Fruit fly (Drosophila melanogaster) whole organism, embryonic: Measurements from ENCODE around the gene Mur2B.
A peak's percentile ranks its signal among the peaks of the same experiment; 100 is the strongest.

Source experiments
- Abd-B ChIP-seq: fragments of 200-800 bp; sonication (Bioruptor generic); optimal IDR thresholded peaks from 2 replicates; lab custom pipeline; 2018; ENCODE audit warnings: missing biosample characterization, mild to moderate bottlenecking, missing genetic modification characterization, moderate library complexity
- Blimp-1 ChIP-seq: fragments of 200-800 bp; sonication (Bioruptor generic); optimal IDR thresholded peaks from 3 replicates; lab custom pipeline; 2018; ENCODE audit warnings: missing biosample characterization, missing genetic modification characterization, mild to moderate bottlenecking, moderate library complexity, missing genetic modification reagents
- CG13424 ChIP-seq: fragments of 200-800 bp; sonication (Bioruptor generic); optimal IDR thresholded peaks from 2 replicates; lab custom pipeline; 2019; ENCODE audit warnings: missing biosample characterization, mild to moderate bottlenecking, missing genetic modification characterization, moderate library complexity
- CG13775 ChIP-seq: fragments of 200-800 bp; sonication (Bioruptor generic); optimal IDR thresholded peaks from 3 replicates; lab custom pipeline; 2017; ENCODE audit warnings: missing biosample characterization, mild to moderate bottlenecking, missing genetic modification characterization
- CG14014 ChIP-seq: fragments of 200-800 bp; sonication (Bioruptor generic); IDR thresholded peaks from 2 replicates; pipeline ENCODE4 v1.3.6; 2022; ENCODE audit warnings: missing biosample characterization, missing genetic modification characterization
- CG14965 ChIP-seq: fragments of 200-800 bp; sonication (Bioruptor generic); optimal IDR thresholded peaks from 2 replicates; lab custom pipeline; 2016; ENCODE audit warnings: missing biosample characterization, missing genetic modification characterization, borderline replicate concordance
- CG17361 ChIP-seq: fragments of 200-800 bp; sonication (Bioruptor generic); IDR thresholded peaks from 3 replicates; pipeline ENCODE4 v1.3.6; 2022; ENCODE audit warnings: missing biosample characterization, missing genetic modification characterization
- CG17612 ChIP-seq: fragments of 200-800 bp; sonication (Bioruptor generic); IDR thresholded peaks from 2 replicates; pipeline ENCODE4 v1.3.6; 2022; ENCODE audit warnings: missing biosample characterization, missing genetic modification characterization
- CG18262 ChIP-seq: fragments of 200-800 bp; optimal IDR thresholded peaks from 3 replicates; lab custom pipeline; 2019; ENCODE audit warnings: missing biosample characterization, mild to moderate bottlenecking, missing genetic modification characterization, moderate library complexity
- CG2678 ChIP-seq: fragments of 200-800 bp; sonication (Bioruptor generic); optimal IDR thresholded peaks from 3 replicates; lab custom pipeline; 2019; ENCODE audit warnings: missing biosample characterization, mild to moderate bottlenecking, missing genetic modification characterization, moderate library complexity
- CG3281 ChIP-seq: fragments of 200-800 bp; sonication (Bioruptor generic); optimal IDR thresholded peaks from 3 replicates; lab custom pipeline; 2017; ENCODE audit warnings: missing biosample characterization, mild to moderate bottlenecking, missing genetic modification characterization
- CG42726 ChIP-seq: fragments of 200-800 bp; sonication (Bioruptor generic); IDR thresholded peaks from 2 replicates; pipeline ENCODE4 v1.3.6; 2022; ENCODE audit warnings: missing biosample characterization, missing genetic modification characterization; ENCODE audit not compliant: partially characterized antibody
- CG4328 ChIP-seq: fragments of 200-800 bp; sonication (Bioruptor generic); optimal IDR thresholded peaks from 3 replicates; lab custom pipeline; 2017; ENCODE audit warnings: missing biosample characterization, missing genetic modification reagents, missing genetic modification characterization
- CG6654 ChIP-seq: fragments of 200-800 bp; sonication (Bioruptor generic); optimal IDR thresholded peaks from 2 replicates; lab custom pipeline; 2017; ENCODE audit warnings: missing biosample characterization, mild to moderate bottlenecking, missing genetic modification characterization
- CG6683 ChIP-seq: fragments of 200-800 bp; sonication (Bioruptor generic); optimal IDR thresholded peaks from 2 replicates; lab custom pipeline; 2017; ENCODE audit warnings: missing biosample characterization, mild to moderate bottlenecking, missing genetic modification characterization, missing genetic modification reagents
- CG6813 ChIP-seq: fragments of 200-800 bp; sonication (Bioruptor generic); optimal IDR thresholded peaks from 2 replicates; lab custom pipeline; 2017; ENCODE audit warnings: missing biosample characterization, missing genetic modification characterization, mild to moderate bottlenecking, moderate library complexity, missing genetic modification reagents
- Chrac-16 ChIP-seq: fragments of 200-800 bp; sonication (Bioruptor generic); optimal IDR thresholded peaks from 3 replicates; lab custom pipeline; 2016; ENCODE audit warnings: missing biosample characterization, missing genetic modification characterization
- CkIIα-i1 ChIP-seq: fragments of 200-800 bp; sonication (Bioruptor generic); IDR thresholded peaks from 2 replicates; pipeline ENCODE4 v1.3.6; 2022; ENCODE audit warnings: missing biosample characterization, missing genetic modification characterization
- CrebB ChIP-seq: fragments of 200-800 bp; sonication (Bioruptor generic); optimal IDR thresholded peaks from 3 replicates; lab custom pipeline; 2018; ENCODE audit warnings: missing biosample characterization, mild to moderate bottlenecking, missing genetic modification characterization
- D ChIP-seq, 2 experiments: fragments of 200-800 bp in 1 of 2; fragments of >200 bp in 1 of 2; sonication (Bioruptor generic) in 1 of 2; optimal IDR thresholded peaks; 2 replicates in 1 of 2; 3 replicates in 1 of 2; lab custom pipeline; 2017; ENCODE audit warnings: mild to moderate bottlenecking in 1 of 2, missing biosample characterization in 1 of 2, missing genetic modification characterization in 1 of 2, missing genetic modification reagents in 1 of 2
- Dad ChIP-seq: fragments of 200-800 bp; sonication (Bioruptor generic); optimal IDR thresholded peaks from 3 replicates; lab custom pipeline; 2016; ENCODE audit warnings: missing biosample characterization, missing genetic modification characterization
- Dbx ChIP-seq: fragments of 200-800 bp; sonication (Bioruptor generic); IDR thresholded peaks from 3 replicates; pipeline ENCODE4 v1.3.6; 2022; ENCODE audit warnings: missing biosample characterization, missing genetic modification characterization
- Dfd ChIP-seq, 2 experiments: fragments of >200 bp; optimal IDR thresholded peaks; 2 replicates each; lab custom pipeline; 2017; ENCODE audit warnings: missing biosample characterization in 2 of 2, missing genetic modification characterization in 2 of 2
- ERR ChIP-seq: fragments of 200-800 bp; sonication (Bioruptor generic); optimal IDR thresholded peaks from 2 replicates; lab custom pipeline; 2016; ENCODE audit warnings: missing biosample characterization, missing genetic modification characterization
- GATAe ChIP-seq: fragments of 200-800 bp; sonication (Bioruptor generic); conservative IDR thresholded peaks from 2 replicates; pipeline ENCODE4 v1.3.6; 2022; ENCODE audit warnings: missing biosample characterization, missing genetic modification characterization
- H2.0 ChIP-seq: fragments of 200-800 bp; sonication (Bioruptor generic); IDR thresholded peaks from 2 replicates; pipeline ENCODE4 v1.3.6; 2022; ENCODE audit warnings: missing biosample characterization, missing genetic modification characterization
- MESR4 ChIP-seq: fragments of 200-800 bp; sonication (Bioruptor generic); optimal IDR thresholded peaks from 2 replicates; lab custom pipeline; 2018; ENCODE audit warnings: missing biosample characterization, mild to moderate bottlenecking, missing genetic modification characterization, moderate library complexity
- Mad ChIP-seq: fragments of 200-800 bp; sonication (Bioruptor generic); optimal IDR thresholded peaks from 2 replicates; lab custom pipeline; 2016; ENCODE audit warnings: missing biosample characterization, missing genetic modification characterization
- Sox102F ChIP-seq: fragments of 200-800 bp; sonication (Bioruptor generic); optimal IDR thresholded peaks from 2 replicates; lab custom pipeline; 2018; ENCODE audit warnings: missing biosample characterization, mild to moderate bottlenecking, missing genetic modification characterization, moderate library complexity
- Usf ChIP-seq: fragments of 200-800 bp; sonication (Bioruptor generic); optimal IDR thresholded peaks from 2 replicates; lab custom pipeline; 2017; ENCODE audit warnings: missing genotype, missing biosample characterization, missing genetic modification characterization
- Vsx1 ChIP-seq: fragments of 200-800 bp; sonication (Bioruptor generic); optimal IDR thresholded peaks from 2 replicates; lab custom pipeline; 2017; ENCODE audit warnings: missing biosample characterization, mild to moderate bottlenecking, missing genetic modification characterization, missing genetic modification reagents
- crc ChIP-seq: fragments of 200-800 bp; sonication (Bioruptor generic); optimal IDR thresholded peaks from 2 replicates; lab custom pipeline; 2016; ENCODE audit warnings: missing biosample characterization, missing genetic modification characterization
- ems ChIP-seq: fragments of 200-800 bp; sonication (Bioruptor generic); optimal IDR thresholded peaks from 3 replicates; lab custom pipeline; 2016; ENCODE audit warnings: missing biosample characterization, missing genetic modification characterization
- ewg ChIP-seq: fragments of 200-800 bp; sonication (Bioruptor generic); optimal IDR thresholded peaks from 3 replicates; lab custom pipeline; 2017; ENCODE audit warnings: mild to moderate bottlenecking, missing biosample characterization, missing genetic modification reagents, missing genetic modification characterization
- exex ChIP-seq: fragments of 200-800 bp; sonication (Bioruptor generic); optimal IDR thresholded peaks from 4 replicates; lab custom pipeline; 2018; ENCODE audit warnings: missing biosample characterization, mild to moderate bottlenecking, missing genetic modification characterization, moderate library complexity
- ftz-f1 ChIP-seq: fragments of 200-800 bp; sonication (Bioruptor generic); optimal IDR thresholded peaks from 2 replicates; lab custom pipeline; 2016; ENCODE audit warnings: missing biosample characterization, missing genetic modification characterization
- gce ChIP-seq: fragments of 200-800 bp; sonication (Bioruptor generic); IDR thresholded peaks from 3 replicates; pipeline ENCODE4 v1.3.6; 2022; ENCODE audit warnings: missing biosample characterization, missing genetic modification characterization
- jing ChIP-seq: fragments of 200-800 bp; sonication (Bioruptor generic); optimal IDR thresholded peaks from 2 replicates; lab custom pipeline; 2018; ENCODE audit warnings: missing biosample characterization, mild to moderate bottlenecking, missing genetic modification characterization
- lilli ChIP-seq: fragments of 200-800 bp; sonication (Bioruptor generic); optimal IDR thresholded peaks from 3 replicates; lab custom pipeline; 2016; ENCODE audit warnings: missing biosample characterization, missing genetic modification characterization
- otp ChIP-seq: fragments of 200-800 bp; sonication (Bioruptor generic); IDR thresholded peaks from 3 replicates; pipeline ENCODE4, ENCODE4 v1.3.6; 2022; ENCODE audit warnings: missing biosample characterization, missing genetic modification characterization
- pita ChIP-seq: fragments of 200-800 bp; sonication (Bioruptor generic); optimal IDR thresholded peaks from 2 replicates; lab custom pipeline; 2017; ENCODE audit warnings: missing biosample characterization, mild to moderate bottlenecking, missing genetic modification characterization
- rib ChIP-seq: fragments of 200-800 bp; sonication (Bioruptor generic); IDR thresholded peaks from 2 replicates; pipeline ENCODE4 v1.3.6; 2022; ENCODE audit warnings: missing biosample characterization, missing genetic modification characterization
- sc ChIP-seq, 3 experiments: fragments of >200 bp in 2 of 3; fragments of 200-800 bp in 1 of 3; sonication (Bioruptor generic) in 1 of 3; optimal IDR thresholded peaks; 2 replicates in 2 of 3; 3 replicates in 1 of 3; lab custom pipeline; 2017; ENCODE audit warnings: mild to moderate bottlenecking in 1 of 3, missing biosample characterization in 1 of 3, missing genetic modification characterization in 1 of 3, missing genetic modification reagents in 1 of 3
- sens ChIP-seq: fragments of 200-800 bp; sonication (Bioruptor generic); peaks from one replicate; lab custom pipeline; 2016; ENCODE audit warnings: missing biosample characterization, missing genetic modification characterization
- slbo ChIP-seq: fragments of 200-800 bp; sonication (Bioruptor generic); IDR thresholded peaks from 2 replicates; pipeline ENCODE4 v1.3.6; 2022; ENCODE audit warnings: missing biosample characterization, missing genetic modification characterization
- ssp ChIP-seq: fragments of 200-800 bp; sonication (Bioruptor generic); IDR thresholded peaks from 2 replicates; pipeline ENCODE4 v1.3.6; 2022; ENCODE audit warnings: missing biosample characterization, missing genetic modification characterization
- tx ChIP-seq: fragments of 200-800 bp; sonication (Bioruptor generic); optimal IDR thresholded peaks from 2 replicates; lab custom pipeline; 2016; ENCODE audit warnings: missing biosample characterization, missing genetic modification characterization
- zen ChIP-seq: fragments of 200-800 bp; sonication (Bioruptor generic); optimal IDR thresholded peaks from 3 replicates; lab custom pipeline; 2018; ENCODE audit warnings: missing biosample characterization, mild to moderate bottlenecking, missing genetic modification characterization, moderate library complexity
- zf30C ChIP-seq: fragments of 200-800 bp; sonication (Bioruptor generic); optimal IDR thresholded peaks from 3 replicates; lab custom pipeline; 2018; ENCODE audit warnings: missing biosample characterization, mild to moderate bottlenecking, missing genetic modification characterization
- zfh1 ChIP-seq: fragments of 200-800 bp; sonication (Bioruptor generic); IDR thresholded peaks from 3 replicates; pipeline ENCODE4 v1.3.6; 2022; ENCODE audit warnings: missing biosample characterization, missing genetic modification characterization

Gene Mur2B

DNA sequence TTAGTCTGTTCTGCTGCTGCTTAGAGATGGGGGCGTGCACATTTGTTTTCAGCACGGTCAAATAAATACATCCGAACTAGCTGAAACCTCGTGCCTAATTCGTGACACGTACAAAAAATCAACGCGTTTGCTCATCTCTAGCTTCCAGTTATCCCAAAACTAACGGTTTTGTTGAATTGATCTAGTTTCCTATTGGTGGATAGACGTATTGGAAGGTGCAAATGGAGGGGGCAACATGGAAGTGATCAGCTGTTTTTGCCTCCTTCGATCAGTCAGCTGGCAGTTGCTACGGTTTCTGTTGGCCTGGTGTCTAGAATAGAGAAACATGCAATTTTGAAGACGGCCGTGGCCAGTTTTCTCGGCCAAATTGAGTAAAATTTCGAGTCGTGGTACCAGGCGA, 151.0 kb downstream of the Mur2B start (continued):
- TF ChIP-seq jing (GFP tag; lab: Kevin White, UChicago) = no peak
- TF ChIP-seq Mad (GFP tag; lab: Kevin White, UChicago) = no peak
- no peak for TF ChIP-seq rib
- no peak for TF ChIP-seq Sox102F
- TF ChIP-seq ssp = no peak
- peak; percentile 29 for TF ChIP-seq ems (GFP tag; lab: Kevin White, UChicago)
- TF ChIP-seq Dfd (GFP tag; optimal IDR thresholded peaks at IDR 0.05; lab: Kevin White, UChicago) = no peak
- no peak for TF ChIP-seq GATAe
- TF ChIP-seq Abd-B (GFP tag; lab: Kevin White, UChicago) = no peak
- TF ChIP-seq otp (GFP tag; lab: Robert Waterston, UW) = peak; percentile 53; the same call in 1 of the 3 replicates
- no peak for TF ChIP-seq D (optimal IDR thresholded peaks at IDR 0.05; lab: Kevin White, UChicago)
- no peak for TF ChIP-seq D (GFP tag; optimal IDR thresholded peaks at IDR 0.05; lab: Kevin White, UChicago)
- TF ChIP-seq CG18262 (tag; lab: Kevin White, UChicago) = peak; percentile 29
- peak; percentile 87 for TF ChIP-seq sens (GFP tag; lab: Kevin White, UChicago)
- TF ChIP-seq ERR (GFP tag; lab: Kevin White, UChicago) = no peak
- TF ChIP-seq pita (GFP tag; lab: Kevin White, UChicago) = no peak
- no peak for TF ChIP-seq MESR4
- peak; percentile 4 for TF ChIP-seq CG3281 (GFP tag; lab: Kevin White, UChicago)
- peak; percentile 83 for TF ChIP-seq CG42726 (GFP tag; lab: Robert Waterston, UW)
- peak; percentile 28 for TF ChIP-seq CG4328 (GFP tag; lab: Kevin White, UChicago)
- TF ChIP-seq Chrac-16 (GFP tag; lab: Kevin White, UChicago) = peak; percentile 29
- TF ChIP-seq tx = peak; percentile 2
- TF ChIP-seq CG14965 = no peak
- TF ChIP-seq slbo = peak; percentile 62; the same call in 1 of the 2 replicates
- TF ChIP-seq crc (GFP tag; lab: Kevin White, UChicago) = no peak
- TF ChIP-seq lilli (GFP tag; lab: Kevin White, UChicago) = peak; percentile 64
- peak; percentile 40; the same call in 1 of the 3 replicates for TF ChIP-seq Dbx
- no peak for TF ChIP-seq Usf (GFP tag; lab: Kevin White, UChicago)
- TF ChIP-seq sc (optimal IDR thresholded peaks at IDR 0.05; lab: Kevin White, UChicago) = no peak
- no peak for TF ChIP-seq sc (GFP tag; optimal IDR thresholded peaks at IDR 0.05; lab: Kevin White, UChicago)
- no peak for TF ChIP-seq CrebB
- TF ChIP-seq CG14014 (GFP tag; lab: Robert Waterston, UW) = peak; percentile 41; the same call in 1 of the 2 replicates
- peak; percentile 14 for TF ChIP-seq zen (tag; lab: Kevin White, UChicago)
- peak; percentile 25 for TF ChIP-seq Dad
- TF ChIP-seq CG13424 (tag; lab: Kevin White, UChicago) = peak; percentile 7
- TF ChIP-seq CG2678 (tag; lab: Kevin White, UChicago) = peak; percentile 36
- TF ChIP-seq Blimp-1 (GFP tag; lab: Kevin White, UChicago) = peak; percentile 22
- TF ChIP-seq CG6683 (GFP tag; lab: Kevin White, UChicago) = no peak
- peak; percentile 96 for TF ChIP-seq Vsx1 (GFP tag; lab: Kevin White, UChicago)
- 0 out of 2 replicates have a peak, but pooled peaks have one; percentile 12 for TF ChIP-seq H2.0 (GFP tag; lab: Robert Waterston, UW)
- no peak for TF ChIP-seq gce (GFP tag; lab: Robert Waterston, UW)
- no peak for TF ChIP-seq ewg (GFP tag; lab: Kevin White, UChicago)
- TF ChIP-seq CG13775 (GFP tag; lab: Kevin White, UChicago) = peak; percentile 40
- TF ChIP-seq CG17612 (GFP tag; lab: Robert Waterston, UW) = no peak
- TF ChIP-seq CkIIα-i1 (GFP tag; lab: Robert Waterston, UW) = no peak
- TF ChIP-seq CG17361 (GFP tag; lab: Robert Waterston, UW) = no peak
- TF ChIP-seq zf30C (GFP tag; lab: Kevin White, UChicago) = no peak
- no peak for TF ChIP-seq CG6654
- TF ChIP-seq ftz-f1 (GFP tag; lab: Kevin White, UChicago) = no peak
- 0 out of 3 replicates have a peak, but pooled peaks have one; percentile 35 for TF ChIP-seq zfh1 (GFP tag; lab: Robert Waterston, UW)
- peak; percentile 42 for TF ChIP-seq CG6813 (GFP tag; lab: Kevin White, UChicago)
- TF ChIP-seq exex (tag; lab: Kevin White, UChicago) = no peak
